Worm (Caenorhabditis elegans): ENCODE results near the gene pqn-96.
A peak's percentile ranks its signal among the peaks of the same experiment; 100 is the strongest.

The pqn-96 gene

DNA sequence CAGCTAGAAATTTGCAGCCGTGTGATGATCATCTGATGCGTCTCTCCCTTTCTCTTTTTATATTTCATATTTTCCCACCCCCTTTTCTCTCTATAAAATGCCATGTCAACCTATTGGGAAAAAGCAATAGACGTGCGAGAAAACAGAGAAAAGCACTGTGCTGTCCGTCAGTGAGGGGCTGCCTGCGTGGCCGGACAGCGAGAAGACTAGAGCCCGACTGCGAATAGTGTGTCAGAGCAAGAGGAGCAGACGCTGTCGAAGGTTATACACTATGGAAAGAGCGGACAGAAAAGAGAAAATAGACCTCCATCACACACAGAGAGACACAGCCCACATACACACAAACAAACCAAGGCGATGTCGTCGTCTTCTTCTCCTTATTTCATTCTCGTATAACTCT lies 14.1 kb downstream of the pqn-96 start (continued):
- TF ChIP-seq snpc-4 (GFP tag; optimal IDR thresholded peaks at IDR 0.05) (no peak), snpc-4 (tag; optimal IDR thresholded peaks at IDR 0.05) (peak; percentile 22 to 64 (median 59)), F37B4.10 (GFP tag; IDR thresholded peaks at IDR 0.05) (no peak), nhr-27 (tag; optimal IDR thresholded peaks at IDR 0.05) (no peak), chd-7 (tag; optimal IDR thresholded peaks at IDR 0.05) (peak; percentile 20), lin-54 (GFP tag; optimal IDR thresholded peaks at IDR 0.05) (peak; percentile 43), ztf-26 (tag; optimal IDR thresholded peaks at IDR 0.05) (peak; percentile 54), nfyb-1 (GFP tag; IDR thresholded peaks at IDR 0.05) (peak; percentile 87), ekl-4 (GFP tag; IDR thresholded peaks at IDR 0.05) (peak; percentile 58; the same call in 1 of the 2 replicates), attf-5 (GFP tag; optimal IDR thresholded peaks at IDR 0.05) (peak; percentile 84), repo-1 (tag; optimal IDR thresholded peaks at IDR 0.05) (peak; percentile 46), zim-3 (tag; optimal IDR thresholded peaks at IDR 0.05) (no peak), pha-4 (tag; optimal IDR thresholded peaks at IDR 0.05) (no peak), akir-1 (GFP tag; optimal IDR thresholded peaks at IDR 0.05) (no peak), T07F8.4 (tag; optimal IDR thresholded peaks at IDR 0.05) (no peak), B0336.3 (GFP tag; IDR thresholded peaks at IDR 0.05) (peak; percentile 85), hrde-1 (tag; optimal IDR thresholded peaks at IDR 0.05; ENCODE audit: borderline replicate concordance) (no peak), nhr-80 (tag; optimal IDR thresholded peaks at IDR 0.05) (peak; percentile 96), lsy-27 (tag; optimal IDR thresholded peaks at IDR 0.05; ENCODE audit: borderline replicate concordance, insufficient read depth) (no peak), madf-3 (GFP tag; IDR thresholded peaks at IDR 0.05) (no peak), lir-1 (GFP tag; conservative IDR thresholded peaks at IDR 0.05) (0 out of 2 replicates have a peak, but pooled peaks have one; percentile 9), lag-1 (GFP tag; IDR thresholded peaks at IDR 0.05) (no peak), F23B12.7 (tag; optimal IDR thresholded peaks at IDR 0.05; ENCODE audit: insufficient read depth) (no peak), F49E8.2 (tag; optimal IDR thresholded peaks at IDR 0.05; ENCODE audit: insufficient read depth) (no peak), xnd-1 (tag; optimal IDR thresholded peaks at IDR 0.05) (no peak), nhr-90 (tag; optimal IDR thresholded peaks at IDR 0.05) (peak; percentile 56), tbp1 (GFP tag; optimal IDR thresholded peaks at IDR 0.05) (peak; percentile 47), ceh-40 (GFP tag; IDR thresholded peaks at IDR 0.05) (no peak), K12H6.12 (tag; optimal IDR thresholded peaks at IDR 0.05) (peak; percentile 83), ceh-100 (GFP tag; IDR thresholded peaks at IDR 0.05) (no peak), nhr-179 (tag; optimal IDR thresholded peaks at IDR 0.05) (no peak), pbrm-1 (GFP tag; IDR thresholded peaks at IDR 0.05) (0 out of 2 replicates have a peak, but pooled peaks have one; percentile 16), mel-28 (tag; optimal IDR thresholded peaks at IDR 0.05; ENCODE audit: borderline replicate concordance) (no peak), nfya-2 (GFP tag; IDR thresholded peaks at IDR 0.05) (no peak), attf-6 (GFP tag; IDR thresholded peaks at IDR 0.05) (no peak), madf-10 (tag; optimal IDR thresholded peaks at IDR 0.05) (peak; percentile 65), snpc-1.1 (tag; optimal IDR thresholded peaks at IDR 0.05; ENCODE audit: insufficient read depth) (peak; percentile 27), let-607 (tag; optimal IDR thresholded peaks at IDR 0.05) (peak; percentile 90 to 92), egrh-3 (GFP tag; IDR thresholded peaks at IDR 0.05) (peak; percentile 41), ceh-79 (tag; optimal IDR thresholded peaks at IDR 0.05) (no peak), sea-2 (GFP tag; IDR thresholded peaks at IDR 0.05) (no peak), F57A8.1 (GFP tag; optimal IDR thresholded peaks at IDR 0.05) (no peak), lin-40 (tag; optimal IDR thresholded peaks at IDR 0.05) (peak; percentile 74), ceh-58 (GFP tag; IDR thresholded peaks at IDR 0.05) (no peak), ztf-22 (GFP tag; optimal IDR thresholded peaks at IDR 0.05) (no peak), sptf-2 (GFP tag; optimal IDR thresholded peaks at IDR 0.05) (no peak), ztf-28 (GFP tag; IDR thresholded peaks at IDR 0.05) (no peak), F52B5.7 (tag; optimal IDR thresholded peaks at IDR 0.05) (no peak)
